Worm (Caenorhabditis elegans) whole organism, L4 larva: Measurements from ENCODE around the gene ZK470.6.

Experiments
- F49E8.2 ChIP-seq: sonication (generic microtip); optimal IDR thresholded peaks from 2 replicates; lab custom pipeline; 2016; ENCODE audit warnings: missing compliant biosample characterization, mild to moderate bottlenecking, missing genetic modification characterization, borderline replicate concordance
- T20F7.1 ChIP-seq: fragments of 200-800 bp; sonication (Bioruptor generic); optimal IDR thresholded peaks from 2 replicates; lab custom pipeline; 2018; ENCODE audit warnings: mild to moderate bottlenecking, missing genetic modification characterization, missing compliant biosample characterization
- ama-1 ChIP-seq: fragments of 150-350 bp; optimal IDR thresholded peaks from 2 replicates; lab custom pipeline; 2014; ENCODE audit warnings: inconsistent platforms, mixed read lengths
- dmd-6 ChIP-seq: fragments of 200-800 bp; sonication (Bioruptor generic); IDR thresholded peaks from 2 replicates; pipeline ENCODE4 v1.3.6; 2022; ENCODE audit warnings: missing genetic modification reagents, missing genetic modification characterization, missing compliant biosample characterization
- lsy-2 ChIP-seq, 2 experiments: fragments of 150-350 bp in 1 of 2; sonication (generic microtip) in 1 of 2; optimal IDR thresholded peaks; 2 replicates each; lab custom pipeline; 2014 to 2017; ENCODE audit warnings: missing biosample characterization in 2 of 2, missing genetic modification characterization in 2 of 2
- nhr-237 ChIP-seq: sonication (generic microtip); optimal IDR thresholded peaks from 2 replicates; lab custom pipeline; 2017; ENCODE audit warnings: missing biosample characterization, missing genetic modification characterization
- snpc-4 ChIP-seq: fragments of 150-350 bp; optimal IDR thresholded peaks from 2 replicates; lab custom pipeline; 2014; ENCODE audit warnings: missing biosample characterization, missing genetic modification characterization
- unc-130 ChIP-seq: sonication (generic microtip); optimal IDR thresholded peaks from 2 replicates; lab custom pipeline; 2016; ENCODE audit warnings: missing genetic modification reagents, missing genetic modification characterization, missing compliant biosample characterization
- unc-62 ChIP-seq, 3 experiments: fragments of 150-350 bp in 1 of 3; sonication (generic microtip); optimal IDR thresholded peaks in 2 of 3; peaks in 1 of 3; 1 replicate in 1 of 3; 2 replicates in 2 of 3; lab custom pipeline; 2014 to 2017; ENCODE audit warnings: missing biosample characterization in 3 of 3, missing genetic modification characterization in 3 of 3, missing genetic modification reagents in 3 of 3, missing genotype in 1 of 3

DNA sequence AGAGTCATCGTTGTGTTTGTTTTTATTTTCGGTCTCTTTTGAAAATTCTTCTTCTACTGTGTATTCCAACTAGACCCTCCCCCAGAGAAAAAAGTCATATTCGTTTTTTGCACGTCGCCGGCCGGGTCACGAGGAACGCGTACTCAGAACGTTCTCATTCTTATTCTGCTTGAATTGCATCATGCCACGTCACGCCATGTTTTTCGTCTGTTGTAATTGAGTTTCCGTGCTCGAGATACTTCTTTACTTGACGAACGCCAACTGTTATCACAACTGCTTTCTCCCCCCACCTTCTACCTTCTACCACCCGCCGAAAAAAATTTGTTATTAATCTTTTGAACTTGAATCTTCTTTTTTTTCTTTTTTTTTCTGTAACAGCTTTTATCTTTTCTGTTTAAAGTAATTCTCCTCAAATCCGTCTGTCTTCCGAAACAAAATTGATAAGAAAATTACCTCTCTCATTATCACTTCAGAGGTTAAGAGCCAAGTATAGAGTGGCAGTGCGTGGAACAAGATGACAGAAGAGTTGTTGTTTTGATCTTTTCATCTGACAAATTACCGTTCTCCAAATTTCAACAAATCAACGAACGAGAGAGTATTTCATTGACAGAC is 34.5 kb downstream of the ZK470.6 start:
- TF ChIP-seq nhr-237 (tag; lab: Kevin White, UChicago) (no peak), unc-130 (GFP tag; lab: Kevin White, UChicago) (no peak), unc-62 (GFP tag; optimal IDR thresholded peaks at IDR 0.05 in 1 of 2; lab: Kevin White, UChicago) (no peak), unc-62 (tag; optimal IDR thresholded peaks at IDR 0.05; lab: Kevin White, UChicago) (no peak), ama-1 (lab: Kevin White, UChicago) (no peak), dmd-6 (GFP tag; lab: Robert Waterston, UW) (peak; percentile 51), lsy-2 (tag; optimal IDR thresholded peaks at IDR 0.05; lab: Kevin White, UChicago) (peak in 1 of 2 experiments; percentile 79), snpc-4 (tag; lab: Kevin White, UChicago) (no peak), F49E8.2 (tag; lab: Kevin White, UChicago) (no peak), T20F7.1 (GFP tag; lab: Kevin White, UChicago) (no peak)
